Worm (Caenorhabditis elegans): ENCODE data around the gene Y17G7B.21.

ce11 chrII:12006575-12007098 is 29.2 kb upstream of the Y17G7B.21 start, which contains the start of gene mcm-2:
- TF ChIP-seq him-1 (tag; optimal IDR thresholded peaks at IDR 0.05) (no peak), dao-5 (tag; optimal IDR thresholded peaks at IDR 0.05) (no peak), W03F9.2 (tag; optimal IDR thresholded peaks at IDR 0.05) (peak; percentile 70)
